Fruit fly (Drosophila melanogaster): ENCODE measurements around the gene rogdi.

The rogdi gene

DNA sequence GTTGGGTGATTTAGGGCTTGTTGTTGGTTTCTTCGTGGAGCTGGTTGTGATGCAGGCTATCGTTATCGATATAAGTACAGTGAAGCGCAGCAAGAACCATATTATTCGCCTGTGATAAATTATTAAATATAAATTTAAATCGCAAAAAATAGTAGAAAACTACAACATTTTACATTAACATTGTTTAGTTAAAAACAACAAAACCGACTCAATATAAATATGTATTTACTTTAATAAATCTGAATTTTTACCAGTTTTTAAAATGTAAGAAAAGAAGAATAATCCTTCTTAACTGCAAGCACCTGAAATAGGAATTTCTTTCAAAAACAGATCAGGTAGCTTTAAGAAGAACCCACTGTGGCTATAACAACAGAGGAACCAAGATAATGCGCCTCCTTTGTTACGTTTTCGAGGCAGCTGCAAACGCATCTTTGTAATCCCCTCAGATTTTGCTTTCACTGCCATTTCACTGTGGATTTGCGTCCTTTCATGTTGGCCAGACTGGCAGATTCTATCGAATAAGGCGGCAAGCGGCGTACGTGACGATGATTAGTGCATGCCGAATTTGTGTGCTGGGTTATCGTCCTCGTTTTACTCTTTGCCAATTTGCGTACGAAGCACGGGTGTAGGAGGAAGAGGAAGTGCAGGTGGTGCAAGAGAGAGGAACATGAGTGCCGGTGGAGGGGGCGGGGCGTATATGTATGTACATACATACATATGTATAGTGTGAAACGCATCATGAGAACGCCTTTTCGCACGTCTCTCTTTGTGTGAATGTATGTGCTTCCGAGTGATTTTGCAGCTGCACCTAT, 38.6 kb upstream of the rogdi start:
- TF ChIP-seq CG8478 (optimal IDR thresholded peaks at IDR 0.05) (no peak), CTCF (optimal IDR thresholded peaks at IDR 0.05) (no peak)

DNA sequence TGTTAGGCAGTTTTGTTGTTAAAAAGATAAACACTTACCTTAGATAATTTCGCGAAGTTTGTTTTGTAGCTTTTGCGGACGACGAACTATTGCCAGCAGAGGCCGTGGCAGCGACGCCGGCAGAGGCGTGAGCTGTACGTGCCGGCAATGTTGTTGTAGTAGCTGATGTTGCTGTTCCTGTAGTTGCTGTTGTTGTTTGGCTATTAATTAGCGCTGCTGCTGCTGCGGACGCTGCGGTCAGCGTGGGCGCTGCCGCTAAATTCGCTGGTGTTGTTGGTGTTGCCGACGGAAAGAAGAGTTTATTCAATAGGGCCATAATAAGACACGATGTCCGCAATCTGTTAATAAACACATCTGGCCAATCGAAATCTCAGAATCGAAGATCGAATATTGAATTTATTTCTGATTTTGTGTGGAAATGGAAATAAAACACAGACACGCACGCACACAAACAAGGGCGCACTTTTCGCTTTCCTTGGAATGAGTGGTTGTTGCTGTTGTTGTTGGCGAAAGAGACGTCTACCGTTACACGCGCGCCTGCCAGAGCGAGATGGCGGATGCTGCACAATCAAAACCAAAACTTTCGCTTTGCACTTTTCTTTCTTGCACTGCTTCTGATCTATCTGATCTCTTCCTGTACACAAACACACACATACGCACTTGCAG, 37.8 kb upstream of the rogdi start:
- no peak for TF ChIP-seq CG8478 (optimal IDR thresholded peaks at IDR 0.05)
- no peak for TF ChIP-seq CTCF (optimal IDR thresholded peaks at IDR 0.05)

DNA sequence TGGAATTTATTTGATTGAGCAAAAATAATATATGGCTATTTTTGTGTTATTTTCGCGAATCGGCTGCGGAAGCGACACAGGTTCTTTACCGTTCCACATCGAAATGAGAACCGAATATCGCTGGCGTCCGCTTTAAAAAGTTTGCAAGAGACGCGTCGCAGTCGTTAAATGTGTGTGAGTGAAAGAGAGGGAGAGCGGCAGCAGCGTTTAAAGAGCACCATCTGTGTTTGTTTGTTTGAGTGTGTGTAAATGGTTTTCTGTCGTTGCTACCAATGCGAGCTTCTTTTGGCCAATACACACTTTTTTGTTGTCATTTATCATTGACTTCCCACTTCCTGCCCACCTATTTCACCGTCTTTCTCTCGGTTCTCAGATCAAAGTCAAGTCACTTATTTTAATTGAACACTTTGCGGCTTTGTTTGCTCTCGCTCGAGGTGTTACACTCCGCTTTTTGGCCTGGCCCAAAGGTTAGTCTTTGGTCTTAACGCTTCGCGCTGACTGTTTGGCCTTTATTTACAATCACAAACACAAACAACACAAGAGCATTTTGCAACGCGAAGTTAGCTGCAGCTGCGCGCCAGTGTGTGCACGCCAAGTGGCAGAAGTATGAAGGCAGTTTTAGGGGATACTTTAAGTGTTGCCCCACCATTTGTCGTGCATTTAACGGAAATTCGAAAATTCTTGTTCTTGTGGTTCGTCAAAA, 37.1 kb upstream of the rogdi start, which contains the start of gene CG3764:
TSS of gene CG3764 (minus strand) at position 549 of the 703 bp plus-strand sequence.
- no peak for TF ChIP-seq CG8478 (optimal IDR thresholded peaks at IDR 0.05)
- peak in 1 of 2 experiments; percentile 27 for TF ChIP-seq CTCF (optimal IDR thresholded peaks at IDR 0.05)

DNA sequence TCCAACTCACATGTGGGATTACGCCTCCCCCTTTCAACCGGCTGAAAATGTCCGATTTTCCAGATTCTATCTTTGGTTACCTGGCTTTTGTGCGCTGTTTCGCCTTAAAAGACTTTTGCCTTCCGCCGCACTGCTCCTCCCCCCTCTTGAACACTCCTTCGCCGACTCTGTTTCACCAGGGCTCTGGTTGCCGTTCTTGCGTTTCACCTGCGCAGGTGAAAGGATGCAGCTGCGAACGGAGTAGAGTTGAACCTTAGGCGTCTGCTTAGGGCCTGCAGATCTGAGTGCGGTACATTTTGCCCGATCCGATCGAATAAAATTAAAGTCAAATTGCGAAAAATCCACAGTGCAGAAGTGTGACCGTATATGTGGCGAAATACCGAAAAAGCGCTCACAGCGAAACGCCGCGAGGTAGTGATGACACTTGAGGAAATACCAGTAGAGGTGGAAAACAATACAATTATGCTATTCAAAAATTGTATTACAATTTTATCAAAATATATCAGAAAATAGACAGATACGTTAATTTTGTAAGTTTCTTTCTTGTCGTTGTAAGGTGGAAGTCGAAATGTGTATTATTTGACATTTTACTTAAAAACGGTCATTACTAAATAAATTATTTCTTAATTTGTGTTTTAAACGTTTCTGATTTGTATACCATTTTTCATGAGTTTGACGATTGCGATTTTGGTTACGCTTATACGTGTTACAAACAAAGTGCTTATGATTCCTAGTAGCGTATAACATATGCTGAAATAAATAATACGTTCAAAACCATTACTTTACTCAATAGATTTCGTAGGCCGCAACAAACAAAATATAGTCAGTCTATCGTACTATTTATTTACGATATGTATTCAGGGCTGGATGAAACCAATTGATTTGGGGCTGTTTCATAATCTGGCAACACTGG, 33.4 kb upstream of the rogdi start, which contains the start of the genes CG6664 and CG7728:
TSS of gene CG6664 (minus strand) at position 518 of the 913 bp plus-strand sequence.
TSS of gene CG7728 (plus strand) at position 874 of the 913 bp plus-strand sequence.
- no peak for TF ChIP-seq CTCF (optimal IDR thresholded peaks at IDR 0.05)
- TF ChIP-seq CG8478 (optimal IDR thresholded peaks at IDR 0.05), result no peak

DNA sequence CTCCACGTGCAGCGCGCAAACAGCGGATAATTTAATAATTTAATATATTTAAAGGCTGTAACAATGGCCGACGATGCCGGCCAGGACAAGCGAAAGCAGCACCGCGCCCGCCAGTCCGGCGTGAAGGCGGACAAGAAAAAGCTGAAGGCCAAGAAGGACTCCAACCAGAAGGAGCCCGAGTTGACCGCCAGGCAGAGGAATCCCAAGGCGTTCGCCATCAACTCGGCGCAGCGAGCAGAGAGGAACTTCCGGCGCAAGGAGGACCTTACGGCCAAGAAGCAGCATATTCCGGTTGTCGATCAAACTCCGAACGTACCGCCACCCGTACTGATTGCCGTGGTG, 32.8 kb upstream of the rogdi start:
- TF ChIP-seq CTCF (optimal IDR thresholded peaks at IDR 0.05) (no peak), CG8478 (optimal IDR thresholded peaks at IDR 0.05) (no peak)

DNA sequence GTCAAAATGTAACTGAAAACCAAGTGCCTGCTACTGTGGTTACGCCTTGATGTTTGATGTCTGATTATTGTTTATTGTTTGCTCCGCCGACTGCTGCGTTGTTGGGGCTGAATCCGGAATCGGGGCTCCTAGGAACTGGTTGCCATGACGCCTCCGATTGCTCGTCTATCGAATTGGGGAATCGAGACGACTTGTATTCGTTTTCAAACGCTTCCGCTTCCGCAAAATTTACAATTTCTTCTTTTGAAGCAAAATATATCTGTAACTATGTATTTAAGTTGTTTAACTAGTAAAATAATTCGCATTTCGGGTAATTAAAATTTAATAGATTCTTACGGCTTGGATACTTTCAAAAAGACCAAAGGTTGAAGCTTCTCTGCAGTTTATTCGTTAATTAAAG, 26.6 kb upstream of the rogdi start, which contains the start of gene CG6652:
TSS of gene CG6652 (minus strand) at position 101 of the 400 bp plus-strand sequence.
- TF ChIP-seq CG8478 (optimal IDR thresholded peaks at IDR 0.05), result no peak
- no peak for TF ChIP-seq CTCF (optimal IDR thresholded peaks at IDR 0.05)

DNA sequence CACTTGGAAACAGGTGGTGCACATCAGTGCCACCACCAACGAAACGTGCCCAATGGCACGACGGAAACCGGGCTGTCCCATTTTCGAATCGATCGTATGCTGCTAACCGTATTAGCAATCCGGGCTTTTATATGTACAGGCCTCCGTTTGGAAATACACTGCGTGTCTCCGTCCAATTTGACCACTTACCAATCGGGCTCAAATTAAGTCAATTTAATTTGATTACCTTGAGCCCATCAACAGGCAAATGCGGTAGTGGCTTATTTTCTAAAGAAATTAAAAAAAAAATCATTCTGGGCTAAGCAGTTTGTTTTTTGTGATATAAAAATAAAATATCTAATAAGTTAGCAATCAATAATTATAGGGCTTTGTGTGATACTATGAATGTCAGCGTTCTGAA, 25.7 kb upstream of the rogdi start, which contains the start of gene a10:
TSS of gene a10 (minus strand) at position 101 of the 400 bp plus-strand sequence.
- TF ChIP-seq CTCF (optimal IDR thresholded peaks at IDR 0.05) (no peak), CG8478 (optimal IDR thresholded peaks at IDR 0.05) (no peak)

DNA sequence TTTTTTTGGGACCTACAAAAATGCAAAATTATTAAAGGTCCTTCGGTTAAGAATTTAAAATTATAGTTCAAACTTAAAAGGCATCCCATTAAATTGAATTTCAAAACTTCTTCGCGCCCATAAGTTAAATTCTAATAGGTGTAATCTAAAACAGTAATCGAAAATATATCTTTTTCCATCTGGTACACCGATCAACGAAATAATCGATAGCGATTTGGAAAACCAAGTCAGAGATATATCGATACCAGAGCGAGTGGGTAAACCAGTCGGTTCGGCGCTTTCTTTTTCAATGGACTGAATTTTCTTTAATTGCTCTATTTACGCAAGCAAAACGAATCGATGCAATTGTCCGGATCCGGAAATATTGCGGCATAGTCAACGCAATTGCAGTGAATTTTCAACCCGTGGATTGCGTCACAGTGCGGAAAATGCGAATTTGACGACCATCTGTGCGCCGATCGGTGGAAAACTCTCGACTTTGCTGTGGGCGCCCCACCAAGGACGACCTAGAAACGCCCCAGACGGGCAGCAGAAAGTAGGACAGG, 25.1 kb upstream of the rogdi start, which contains the start of gene Fit2:
TSS of gene Fit2 (plus strand) at position 234 of the 545 bp plus-strand sequence.
- no peak for TF ChIP-seq CTCF (optimal IDR thresholded peaks at IDR 0.05)

DNA sequence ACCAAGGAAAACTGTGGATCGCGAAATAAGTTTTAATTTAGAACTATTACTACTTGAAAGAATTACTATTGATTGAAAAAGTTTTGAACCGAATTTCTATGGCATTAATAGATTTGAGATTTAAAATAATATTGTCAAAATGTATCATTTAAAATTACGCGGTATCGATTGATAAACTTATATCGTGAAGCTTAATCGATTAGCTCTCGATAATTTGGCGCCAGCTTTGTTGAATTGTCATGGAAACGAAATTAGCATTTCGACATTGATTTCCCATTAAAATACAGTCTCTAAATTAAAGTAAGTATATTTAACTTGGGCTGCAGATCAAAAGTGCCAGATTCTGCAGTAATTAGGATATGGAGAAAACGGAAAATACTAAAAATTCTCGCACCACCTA, 22.0 kb upstream of the rogdi start, which contains the start of gene CG7730:
TSS of gene CG7730 (plus strand) at position 206 of the 400 bp plus-strand sequence.
- TF ChIP-seq CTCF (optimal IDR thresholded peaks at IDR 0.05), result no peak
- TF ChIP-seq CG8478 (optimal IDR thresholded peaks at IDR 0.05), result no peak

DNA sequence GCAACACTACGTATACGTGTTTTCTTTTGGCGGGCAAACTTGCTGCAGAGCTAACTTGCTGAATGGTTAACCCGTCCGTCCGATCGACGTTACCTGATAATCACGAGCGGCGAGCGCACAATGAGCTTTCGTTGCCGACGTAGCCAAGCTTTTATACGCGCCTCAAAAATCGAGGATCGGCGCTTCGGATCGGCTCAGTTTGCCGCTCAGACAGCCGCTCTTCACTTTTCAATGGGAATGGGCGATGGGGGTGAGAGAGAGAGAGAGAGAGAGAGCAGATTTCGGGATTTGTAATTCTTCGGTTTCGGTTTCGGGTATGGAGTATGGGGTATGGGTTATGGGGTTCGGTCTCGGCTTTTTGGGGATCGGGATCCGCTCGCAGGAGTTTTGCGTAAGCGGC, 17.3 kb upstream of the rogdi start, which contains the start of gene Ilp8:
TSS of gene Ilp8 (minus strand) at position 110 of the 400 bp plus-strand sequence.
- TF ChIP-seq CG8478 (optimal IDR thresholded peaks at IDR 0.05) (no peak), CTCF (optimal IDR thresholded peaks at IDR 0.05) (no peak)

DNA sequence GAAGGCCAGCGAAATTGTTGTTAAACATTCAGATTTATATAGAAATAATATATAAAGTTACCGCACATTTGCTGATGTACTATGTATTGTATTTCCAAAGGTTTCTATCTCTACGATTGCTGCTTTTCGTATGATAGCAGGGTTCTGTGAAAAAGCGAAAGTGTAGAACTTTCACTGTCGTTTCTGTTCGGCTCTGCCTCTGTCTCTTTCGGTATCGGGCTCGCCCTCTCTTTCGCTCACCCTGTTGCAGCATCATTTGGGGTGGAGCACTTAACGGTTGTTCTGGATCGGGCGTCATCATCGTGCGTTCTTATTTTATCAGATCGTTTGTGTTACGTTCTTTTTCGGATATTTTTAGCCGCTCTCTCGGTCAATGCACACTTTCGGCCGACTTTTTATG, 16.0 kb upstream of the rogdi start:
- TF ChIP-seq CTCF (optimal IDR thresholded peaks at IDR 0.05), result no peak
- TF ChIP-seq CG8478 (optimal IDR thresholded peaks at IDR 0.05), result no peak

DNA sequence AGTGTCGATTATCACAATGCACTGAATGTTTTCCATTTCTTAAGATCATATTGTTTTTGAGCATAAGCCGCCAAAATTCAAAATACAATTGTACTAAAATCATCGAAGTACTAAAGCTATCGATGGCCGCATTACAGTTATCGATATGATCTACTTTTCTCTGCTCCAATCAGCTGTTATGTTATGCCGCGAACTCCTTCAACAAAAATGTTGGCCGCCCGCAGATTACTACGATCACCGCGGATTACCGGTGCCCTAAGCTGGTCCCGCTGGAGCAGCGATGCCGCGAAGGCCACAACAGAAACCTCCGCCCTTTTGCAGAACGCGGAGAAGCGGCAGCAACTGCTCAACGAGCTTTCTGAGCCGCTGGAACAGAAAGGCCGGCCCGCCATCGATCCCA, 13.8 kb upstream of the rogdi start, which contains the start of gene beg:
TSS of gene beg (plus strand) at position 177 of the 400 bp plus-strand sequence.
- TF ChIP-seq CTCF (optimal IDR thresholded peaks at IDR 0.05) (no peak), CG8478 (optimal IDR thresholded peaks at IDR 0.05) (no peak)

DNA sequence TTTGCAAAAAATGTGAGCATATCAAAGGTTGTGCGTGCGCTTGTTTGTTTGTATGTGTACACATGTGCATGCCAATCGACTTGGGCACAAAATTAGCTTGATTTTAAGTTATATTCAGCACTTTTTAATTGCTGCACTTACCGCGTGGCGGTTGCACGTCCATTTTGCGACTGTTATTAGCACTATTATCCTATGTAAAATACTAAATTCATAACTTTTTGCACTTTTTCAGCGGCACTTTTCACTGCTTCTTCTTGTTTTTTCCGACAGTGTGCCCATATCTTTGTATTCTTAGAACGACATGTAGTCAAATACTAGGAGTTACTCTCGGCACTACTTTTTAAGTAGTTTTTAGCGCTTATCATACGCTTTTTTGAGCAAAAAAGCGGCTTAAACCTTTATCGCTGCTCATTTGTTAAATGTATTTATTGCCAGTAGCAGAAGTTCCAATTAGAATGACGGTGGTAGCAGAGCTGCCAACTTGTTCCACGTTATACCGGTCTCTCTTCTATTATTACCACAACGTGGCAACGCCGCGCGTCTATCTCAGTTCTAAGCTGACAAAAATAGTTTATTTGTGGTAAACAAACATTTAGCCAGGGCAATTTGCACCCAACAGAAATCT, 6.9 kb upstream of the rogdi start, which contains the start of the genes scaf6 and Papst2:
TSS of gene scaf6 (minus strand) at position 278 of the 625 bp plus-strand sequence.
TSS of gene Papst2 (plus strand) at position 501 of the 625 bp plus-strand sequence.
- peak; percentile 1 to 14 for TF ChIP-seq CTCF (optimal IDR thresholded peaks at IDR 0.05)
- TF ChIP-seq CG8478 (optimal IDR thresholded peaks at IDR 0.05), result no peak

Data from S2 (cell line).